Worm (Caenorhabditis elegans) whole organism, young adult: ENCODE data around the gene K08D8.9.

ENCODE experiments used
- D2030.7 ChIP-seq: fragments of 200-800 bp; sonication (Bioruptor generic); IDR thresholded peaks from 2 replicates; pipeline ENCODE4 v1.3.6; 2022; ENCODE audit warnings: missing genetic modification reagents, missing genetic modification characterization, missing compliant biosample characterization
- F22D6.2 ChIP-seq: sonication (generic microtip); optimal IDR thresholded peaks from 2 replicates; lab custom pipeline; 2016; ENCODE audit warnings: mild to moderate bottlenecking, missing genetic modification characterization, missing compliant biosample characterization
- F39B2.1 ChIP-seq: fragments of 200-800 bp; sonication (Bioruptor generic); IDR thresholded peaks from 2 replicates; pipeline ENCODE4 v1.3.6; 2022; ENCODE audit warnings: missing genetic modification reagents, missing genetic modification characterization, missing compliant biosample characterization
- Y79H2A.3 ChIP-seq: fragments of 200-800 bp; sonication (Bioruptor generic); conservative IDR thresholded peaks from 2 replicates; pipeline ENCODE4 v1.3.6; 2022; ENCODE audit warnings: missing genetic modification reagents, missing genetic modification characterization, missing compliant biosample characterization
- dpl-1 ChIP-seq: fragments of 150-350 bp; optimal IDR thresholded peaks from 2 replicates; lab custom pipeline; 2014; ENCODE audit warnings: missing biosample characterization, missing genetic modification reagents, missing genetic modification characterization
- egl-18 ChIP-seq: fragments of 200-800 bp; sonication (Bioruptor generic); IDR thresholded peaks from 2 replicates; pipeline ENCODE4 v1.3.6; 2022; ENCODE audit warnings: missing genetic modification reagents, missing genetic modification characterization, missing compliant biosample characterization
- hlh-26 ChIP-seq: fragments of 200-800 bp; sonication (Bioruptor generic); conservative IDR thresholded peaks from 2 replicates; pipeline ENCODE4 v1.3.6; 2022; ENCODE audit warnings: missing genetic modification reagents, missing genetic modification characterization, missing compliant biosample characterization
- mxl-1 ChIP-seq: sonication (generic microtip); optimal IDR thresholded peaks from 2 replicates; lab custom pipeline; 2016; ENCODE audit warnings: missing genetic modification characterization, missing compliant biosample characterization
- nfya-1 ChIP-seq: sonication (generic microtip); optimal IDR thresholded peaks from 2 replicates; lab custom pipeline; 2017; ENCODE audit warnings: antibody characterized with exemption, missing compliant biosample characterization, missing genetic modification characterization, borderline replicate concordance; ENCODE audit not compliant: insufficient read depth
- nfya-2 ChIP-seq: fragments of 200-800 bp; sonication (Bioruptor generic); IDR thresholded peaks from 2 replicates; pipeline ENCODE4 v1.3.6; 2022; ENCODE audit warnings: missing genetic modification reagents, missing genetic modification characterization, missing compliant biosample characterization
- snpc-4 ChIP-seq, 5 experiments: fragments of 150-350 bp in 1 of 5; sonication (generic microtip) in 4 of 5; optimal IDR thresholded peaks; 2 replicates each; lab custom pipeline; 2014 to 2018; ENCODE audit warnings: missing genetic modification characterization in 5 of 5, missing biosample characterization in 3 of 5, antibody characterized with exemption in 2 of 5, mild to moderate bottlenecking in 2 of 5, missing compliant biosample characterization in 2 of 5, missing genotype in 2 of 5, moderate library complexity in 2 of 5, missing genetic modification reagents in 1 of 5
- unc-62 ChIP-seq: fragments of 150-350 bp; optimal IDR thresholded peaks from 2 replicates; lab custom pipeline; 2014; ENCODE audit warnings: missing biosample characterization, missing genetic modification reagents, missing genetic modification characterization

- TF ChIP-seq dpl-1 (GFP tag; lab: Kevin White, UChicago) (no peak), unc-62 (GFP tag; lab: Kevin White, UChicago) (no peak), mxl-1 (tag; lab: Kevin White, UChicago) (no peak), Y79H2A.3 (GFP tag; lab: Robert Waterston, UW) (no peak), nfya-1 (tag; lab: Kevin White, UChicago) (no peak), F39B2.1 (GFP tag; lab: Robert Waterston, UW) (no peak), snpc-4 (GFP tag; optimal IDR thresholded peaks at IDR 0.05; lab: Kevin White, UChicago) (no peak), snpc-4 (tag; optimal IDR thresholded peaks at IDR 0.05; lab: Kevin White, UChicago) (no peak), D2030.7 (no peak), F22D6.2 (tag; lab: Kevin White, UChicago) (no peak), nfya-2 (GFP tag; lab: Robert Waterston, UW) (no peak), hlh-26 (GFP tag; lab: Robert Waterston, UW) (no peak), egl-18 (no peak)
These were observed 24.8 kb downstream of the K08D8.9 start, which contains the start of gene srlf-4 for ce11 chrIV:12924332-12924731.
